Worm (Caenorhabditis elegans): Measurements from ENCODE around the gene lgc-17.

DNA sequence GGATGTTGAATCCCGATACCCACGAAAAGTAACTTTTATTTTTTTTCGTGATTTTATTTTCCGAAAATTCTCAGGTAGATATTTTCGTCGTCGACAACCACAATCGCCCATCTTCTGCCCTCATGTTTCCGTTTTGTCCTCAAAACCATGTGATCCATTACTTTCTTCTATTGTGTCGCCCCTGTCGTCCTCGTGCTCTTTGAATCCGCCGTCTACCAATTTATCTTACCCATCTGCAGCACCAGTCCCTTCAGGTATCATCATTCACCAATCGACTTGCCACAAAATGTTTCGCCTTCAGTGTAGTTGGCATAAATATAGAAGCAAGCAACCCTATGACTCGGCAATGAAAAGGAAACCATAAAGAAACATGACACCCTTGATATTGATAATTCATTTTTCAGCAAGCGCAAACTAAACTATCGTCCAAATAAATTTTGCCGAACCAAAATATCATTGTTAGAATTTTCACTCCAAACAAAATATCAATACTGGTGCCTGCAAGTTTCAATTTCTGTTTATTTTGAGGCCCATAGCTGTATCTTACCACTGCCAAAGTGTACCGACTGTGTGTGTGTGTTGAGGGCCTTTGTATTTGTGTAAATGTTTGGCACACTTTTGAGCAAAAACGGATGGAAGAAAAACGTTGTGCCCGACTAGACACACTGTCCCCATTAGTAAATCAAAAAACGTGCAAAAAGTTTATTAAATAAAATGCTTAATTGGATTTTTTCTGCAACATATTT lies 46.4 kb downstream of the lgc-17 start:
- TF ChIP-seq med-1 (GFP tag; optimal IDR thresholded peaks at IDR 0.05; ENCODE audit: insufficient read depth) (no peak), ref-1 (GFP tag; conservative IDR thresholded peaks at IDR 0.05) (no peak), ztf-29 (GFP tag; IDR thresholded peaks at IDR 0.05) (no peak), cog-1 (tag; optimal IDR thresholded peaks at IDR 0.05) (no peak), flt-1 (GFP tag; IDR thresholded peaks at IDR 0.05) (no peak), tab-1 (GFP tag; IDR thresholded peaks at IDR 0.05) (no peak), T22C8.4 (GFP tag; IDR thresholded peaks at IDR 0.05) (no peak)

Measured in whole organism, midembryonic.